Worm (Caenorhabditis elegans) whole organism, L3 larva: ENCODE measurements around the gene lin-23.

ENCODE experiments used
- ZK546.5 ChIP-seq: sonication (generic microtip); optimal IDR thresholded peaks from 2 replicates; lab custom pipeline; 2017; ENCODE audit warnings: missing biosample characterization, missing genetic modification characterization
- ceh-16 ChIP-seq: sonication (generic microtip); optimal IDR thresholded peaks from 2 replicates; lab custom pipeline; 2017; ENCODE audit warnings: missing biosample characterization, missing genetic modification characterization
- daf-12 ChIP-seq: fragments of 150-350 bp; optimal IDR thresholded peaks from 2 replicates; lab custom pipeline; 2014; ENCODE audit warnings: missing biosample characterization, missing genetic modification reagents, missing genetic modification characterization
- elt-2 ChIP-seq: sonication (generic microtip); optimal IDR thresholded peaks from 2 replicates; lab custom pipeline; 2016; ENCODE audit warnings: missing genetic modification reagents, mild to moderate bottlenecking, missing genetic modification characterization, missing compliant biosample characterization
- elt-3 ChIP-seq, 3 experiments: fragments of 150-350 bp in 1 of 3; sonication (generic microtip) in 2 of 3; optimal IDR thresholded peaks; 2 replicates in 2 of 3; 4 replicates in 1 of 3; lab custom pipeline; 2014 to 2017; ENCODE audit warnings: missing biosample characterization in 3 of 3, missing genetic modification characterization in 3 of 3
- fkh-10 ChIP-seq: sonication (generic microtip); optimal IDR thresholded peaks from 2 replicates; lab custom pipeline; 2017; ENCODE audit warnings: missing biosample characterization, missing genetic modification reagents, missing genetic modification characterization
- jun-1 ChIP-seq: fragments of 150-350 bp; optimal IDR thresholded peaks from 2 replicates; lab custom pipeline; 2014; ENCODE audit warnings: missing biosample characterization, missing genetic modification reagents, missing genetic modification characterization
- nhr-11 ChIP-seq: fragments of 150-350 bp; optimal IDR thresholded peaks from 2 replicates; lab custom pipeline; 2014; ENCODE audit warnings: missing biosample characterization, missing genetic modification characterization
- nhr-76 ChIP-seq: fragments of 150-350 bp; sonication (generic microtip); optimal IDR thresholded peaks from 5 replicates; lab custom pipeline; 2014; ENCODE audit warnings: missing biosample characterization, missing genetic modification characterization
- pha-4 ChIP-seq: fragments of 150-350 bp; optimal IDR thresholded peaks from 2 replicates; lab custom pipeline; 2014; ENCODE audit warnings: missing biosample characterization, missing genetic modification reagents, missing genetic modification characterization
- tbx-2 ChIP-seq: sonication (generic microtip); optimal IDR thresholded peaks from 2 replicates; lab custom pipeline; 2016; ENCODE audit warnings: mild to moderate bottlenecking, missing genetic modification characterization, missing compliant biosample characterization
- ztf-11 ChIP-seq: fragments of 150-350 bp; optimal IDR thresholded peaks from 2 replicates; lab custom pipeline; 2014; ENCODE audit warnings: missing biosample characterization, missing genetic modification characterization

- TF ChIP-seq elt-2 (tag; lab: Kevin White, UChicago) (no peak), ztf-11 (no peak), fkh-10 (no peak), tbx-2 (no peak), nhr-76 (tag; lab: Kevin White, UChicago) (no peak), ZK546.5 (tag; lab: Kevin White, UChicago) (no peak), daf-12 (tag; lab: Kevin White, UChicago) (no peak), ceh-16 (tag; lab: Kevin White, UChicago) (no peak), jun-1 (tag; lab: Kevin White, UChicago) (no peak), nhr-11 (no peak), pha-4 (tag; lab: Kevin White, UChicago) (no peak), elt-3 (tag; optimal IDR thresholded peaks at IDR 0.05; lab: Kevin White, UChicago) (no peak)
Observed at ce11 chrII:6409098-6409497, 38.0 kb downstream of the lin-23 start.
